Worm (Caenorhabditis elegans) whole organism, midembryonic: ENCODE data around the gene F46F5.16.

Experiments used
- T22C8.4 ChIP-seq: fragments of 200-800 bp; sonication (Bioruptor generic); IDR thresholded peaks from 2 replicates; pipeline ENCODE4 v1.3.6; 2022; ENCODE audit warnings: missing genetic modification characterization, missing compliant biosample characterization
- cog-1 ChIP-seq: sonication (generic microtip); optimal IDR thresholded peaks from 2 replicates; lab custom pipeline; 2016; ENCODE audit warnings: missing genetic modification characterization, missing compliant biosample characterization
- flt-1 ChIP-seq: fragments of 200-800 bp; sonication (Bioruptor generic); IDR thresholded peaks from 2 replicates; pipeline ENCODE4 v1.3.6; 2022; ENCODE audit warnings: missing genetic modification characterization, missing compliant biosample characterization
- klf-2 ChIP-seq: fragments of 200-800 bp; sonication (Bioruptor generic); conservative IDR thresholded peaks from 2 replicates; pipeline ENCODE4 v1.3.6; 2022; ENCODE audit warnings: missing genetic modification reagents, missing genetic modification characterization, missing compliant biosample characterization
- med-1 ChIP-seq: sonication (generic microtip); optimal IDR thresholded peaks from 2 replicates; lab custom pipeline; 2017; ENCODE audit warnings: missing genetic modification characterization, mild to moderate bottlenecking, missing compliant biosample characterization, antibody characterized with exemption, missing genetic modification reagents; ENCODE audit not compliant: insufficient read depth
- ref-1 ChIP-seq: fragments of 200-800 bp; sonication (Bioruptor generic); conservative IDR thresholded peaks from 2 replicates; pipeline ENCODE4 v1.3.6; 2022; ENCODE audit warnings: missing genetic modification reagents, missing genetic modification characterization, missing compliant biosample characterization
- tab-1 ChIP-seq: fragments of 200-800 bp; sonication (Bioruptor generic); IDR thresholded peaks from 2 replicates; pipeline ENCODE4 v1.3.6; 2022; ENCODE audit warnings: missing genetic modification characterization, missing compliant biosample characterization
- ztf-23 ChIP-seq: fragments of 200-800 bp; sonication (Bioruptor generic); IDR thresholded peaks from 2 replicates; pipeline ENCODE4 v1.3.6; 2022; ENCODE audit warnings: missing genetic modification reagents, missing genetic modification characterization, missing compliant biosample characterization
- ztf-29 ChIP-seq: fragments of 200-800 bp; sonication (Bioruptor generic); IDR thresholded peaks from 2 replicates; pipeline ENCODE4 v1.3.6; 2022; ENCODE audit warnings: missing genetic modification reagents, missing genetic modification characterization, missing compliant biosample characterization

The F46F5.16 gene

DNA sequence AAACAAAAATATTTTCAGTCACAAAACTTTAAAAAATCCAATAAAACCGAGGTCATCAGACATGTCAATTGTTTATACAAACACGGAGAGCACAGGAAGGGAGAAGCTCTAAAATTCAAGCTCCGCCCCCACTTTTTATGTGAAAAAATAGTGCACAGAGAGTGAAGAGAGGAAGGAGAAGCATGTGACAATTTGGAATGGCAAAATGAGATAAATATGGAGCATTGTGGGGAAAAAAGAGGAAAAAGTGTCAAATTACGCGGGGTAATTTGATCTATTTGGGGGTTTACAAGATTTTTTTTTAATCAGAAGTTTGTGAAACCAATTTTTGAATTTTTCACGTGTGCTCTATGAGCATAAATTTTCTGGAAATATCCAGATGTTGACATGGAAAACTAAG is 24.1 kb upstream of the F46F5.16 start:
- TF ChIP-seq T22C8.4 (GFP tag; lab: Robert Waterston, UW) (no peak), flt-1 (GFP tag; lab: Robert Waterston, UW) (no peak), klf-2 (no peak), tab-1 (no peak), ztf-23 (GFP tag; lab: Robert Waterston, UW) (no peak), ref-1 (no peak), cog-1 (no peak), med-1 (GFP tag; lab: Kevin White, UChicago) (no peak), ztf-29 (GFP tag; lab: Robert Waterston, UW) (no peak)

DNA sequence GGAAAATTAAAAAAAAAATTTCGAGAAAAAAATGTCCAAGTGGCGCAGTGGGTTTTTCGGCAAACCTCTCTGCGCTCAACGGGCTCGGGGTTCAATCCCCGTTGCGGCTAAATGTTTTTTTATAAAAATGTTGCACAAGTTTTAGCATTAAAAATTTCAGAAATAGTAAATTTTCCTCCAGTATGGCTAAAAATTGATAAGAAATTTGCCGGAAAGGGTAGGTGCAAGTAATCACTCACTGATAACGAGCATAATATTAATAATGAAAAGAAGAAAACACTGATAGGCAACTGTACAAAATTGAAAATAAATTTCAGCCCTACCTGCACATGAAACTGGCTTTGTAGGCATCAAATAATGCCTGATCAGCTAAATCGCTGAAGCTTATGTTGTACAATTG is 22.7 kb upstream of the F46F5.16 start:
- no peak for TF ChIP-seq ztf-29 (GFP tag; lab: Robert Waterston, UW)
- no peak for TF ChIP-seq flt-1 (GFP tag; lab: Robert Waterston, UW)
- no peak for TF ChIP-seq med-1 (GFP tag; lab: Kevin White, UChicago)
- TF ChIP-seq tab-1: no peak
- TF ChIP-seq ztf-23 (GFP tag; lab: Robert Waterston, UW): no peak
- TF ChIP-seq T22C8.4 (GFP tag; lab: Robert Waterston, UW): no peak
- no peak for TF ChIP-seq ref-1
- no peak for TF ChIP-seq klf-2
- no peak for TF ChIP-seq cog-1

DNA sequence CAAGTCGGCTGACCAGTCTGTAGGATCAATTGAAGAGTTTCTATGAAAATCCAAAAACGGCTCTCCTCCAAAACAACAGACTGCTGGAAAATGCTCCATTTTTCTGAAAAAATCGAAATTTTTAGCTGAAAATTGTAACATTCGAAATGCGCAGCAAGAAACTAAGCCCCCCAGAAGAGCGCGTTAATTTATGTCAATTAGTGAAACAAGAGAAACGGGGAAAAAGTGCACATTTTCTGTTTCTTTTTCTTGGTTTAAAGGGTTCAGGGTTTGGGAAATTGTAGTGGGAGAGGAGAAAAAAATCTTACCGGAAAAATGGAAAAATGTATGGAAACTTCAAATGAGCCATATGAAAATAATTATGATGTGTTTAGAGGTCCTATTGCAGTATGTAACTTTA is 21.8 kb upstream of the F46F5.16 start, which contains the start of gene C08G5.7:
TSS of gene C08G5.7 (minus strand) at position 101 of the 400 bp plus-strand sequence.
- TF ChIP-seq ztf-23 (GFP tag; lab: Robert Waterston, UW): no peak
- TF ChIP-seq ref-1: no peak
- TF ChIP-seq tab-1: no peak
- no peak for TF ChIP-seq T22C8.4 (GFP tag; lab: Robert Waterston, UW)
- no peak for TF ChIP-seq cog-1
- no peak for TF ChIP-seq ztf-29 (GFP tag; lab: Robert Waterston, UW)
- TF ChIP-seq med-1 (GFP tag; lab: Kevin White, UChicago): no peak
- TF ChIP-seq klf-2: no peak
- TF ChIP-seq flt-1 (GFP tag; lab: Robert Waterston, UW): no peak

DNA sequence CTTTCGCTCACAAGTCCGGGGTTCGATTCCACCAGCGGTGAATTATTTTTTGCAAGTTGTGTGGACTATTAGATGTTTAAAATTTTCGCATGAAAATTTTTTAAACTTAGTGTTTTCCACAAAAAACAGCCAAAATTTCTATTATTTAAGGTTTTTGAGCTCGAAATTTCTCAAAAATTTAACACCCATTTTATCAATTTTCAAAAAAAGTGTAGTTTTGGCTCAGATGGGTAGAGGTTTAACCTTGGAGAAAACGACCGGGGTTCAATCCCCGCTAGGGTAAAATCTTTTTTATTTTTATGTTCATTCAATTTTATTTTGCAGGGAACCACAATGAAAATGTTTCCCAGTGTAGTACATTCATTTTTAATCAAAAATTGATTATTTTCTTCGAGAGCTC is 17.8 kb upstream of the F46F5.16 start:
- no peak for TF ChIP-seq med-1 (GFP tag; lab: Kevin White, UChicago)
- no peak for TF ChIP-seq T22C8.4 (GFP tag; lab: Robert Waterston, UW)
- no peak for TF ChIP-seq klf-2
- TF ChIP-seq ref-1: no peak
- no peak for TF ChIP-seq tab-1
- no peak for TF ChIP-seq flt-1 (GFP tag; lab: Robert Waterston, UW)
- TF ChIP-seq cog-1: no peak
- no peak for TF ChIP-seq ztf-23 (GFP tag; lab: Robert Waterston, UW)
- TF ChIP-seq ztf-29 (GFP tag; lab: Robert Waterston, UW): no peak

ce11 chrII:770253-770652 is 16.8 kb upstream of the F46F5.16 start, which contains the start of gene C08G5.6:
C08G5.6 (plus strand) TSS chrII:770553.
- no peak for TF ChIP-seq T22C8.4 (GFP tag; lab: Robert Waterston, UW)
- no peak for TF ChIP-seq ref-1
- no peak for TF ChIP-seq cog-1
- no peak for TF ChIP-seq med-1 (GFP tag; lab: Kevin White, UChicago)
- TF ChIP-seq flt-1 (GFP tag; lab: Robert Waterston, UW): no peak
- TF ChIP-seq tab-1: no peak
- no peak for TF ChIP-seq ztf-23 (GFP tag; lab: Robert Waterston, UW)
- TF ChIP-seq klf-2: no peak
- no peak for TF ChIP-seq ztf-29 (GFP tag; lab: Robert Waterston, UW)

- TF ChIP-seq klf-2: no peak
- no peak for TF ChIP-seq flt-1 (GFP tag; lab: Robert Waterston, UW)
- no peak for TF ChIP-seq T22C8.4 (GFP tag; lab: Robert Waterston, UW)
Measured at ce11 chrII:773830-774229, 13.2 kb upstream of the F46F5.16 start.

- TF ChIP-seq tab-1 (no peak), T22C8.4 (GFP tag; lab: Robert Waterston, UW) (no peak), cog-1 (no peak), klf-2 (no peak), ztf-23 (GFP tag; lab: Robert Waterston, UW) (no peak), ztf-29 (GFP tag; lab: Robert Waterston, UW) (no peak), med-1 (GFP tag; lab: Kevin White, UChicago) (no peak), flt-1 (GFP tag; lab: Robert Waterston, UW) (no peak), ref-1 (no peak)
Measured at ce11 chrII:775033-775432, 12.0 kb upstream of the F46F5.16 start, which contains the start of gene Y39F10A.1. Y39F10A.1 (plus strand) TSS chrII:775333.

DNA sequence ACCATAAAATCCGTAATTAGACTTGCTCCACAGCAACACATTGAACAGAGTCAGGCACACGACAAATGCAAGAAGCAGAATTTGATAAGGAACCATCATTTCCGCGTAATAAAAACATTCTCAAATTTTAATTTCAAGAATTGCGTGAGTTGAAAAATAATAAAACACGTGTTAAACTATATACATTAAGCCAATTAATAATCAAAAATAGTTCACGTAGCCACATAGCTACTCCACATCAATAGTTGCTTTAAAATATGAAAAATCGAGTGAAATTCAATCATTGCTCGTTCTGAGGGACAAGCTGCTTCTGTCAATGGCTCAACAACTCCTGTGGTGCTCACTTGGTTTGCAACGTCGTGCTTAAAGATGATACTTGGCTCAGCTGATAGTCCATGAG is 4.1 kb upstream of the F46F5.16 start, which contains the start of gene Y39F10A.3:
TSS of gene Y39F10A.3 (minus strand) at position 101 of the 400 bp plus-strand sequence.
- TF ChIP-seq tab-1 (no peak), ztf-29 (GFP tag; lab: Robert Waterston, UW) (no peak), T22C8.4 (GFP tag; lab: Robert Waterston, UW) (no peak), ref-1 (no peak), klf-2 (no peak), ztf-23 (GFP tag; lab: Robert Waterston, UW) (no peak), med-1 (GFP tag; lab: Kevin White, UChicago) (no peak), flt-1 (GFP tag; lab: Robert Waterston, UW) (no peak), cog-1 (no peak)

ce11 chrII:783532-783931 is 3.5 kb upstream of the F46F5.16 start, which contains the start of gene Y39F10A.6:
Y39F10A.6 (minus strand) TSS chrII:783632.
- TF ChIP-seq klf-2 (no peak), ztf-23 (GFP tag; lab: Robert Waterston, UW) (no peak), ref-1 (no peak), ztf-29 (GFP tag; lab: Robert Waterston, UW) (no peak), cog-1 (no peak), med-1 (GFP tag; lab: Kevin White, UChicago) (no peak), T22C8.4 (GFP tag; lab: Robert Waterston, UW) (no peak), flt-1 (GFP tag; lab: Robert Waterston, UW) (no peak), tab-1 (no peak)

DNA sequence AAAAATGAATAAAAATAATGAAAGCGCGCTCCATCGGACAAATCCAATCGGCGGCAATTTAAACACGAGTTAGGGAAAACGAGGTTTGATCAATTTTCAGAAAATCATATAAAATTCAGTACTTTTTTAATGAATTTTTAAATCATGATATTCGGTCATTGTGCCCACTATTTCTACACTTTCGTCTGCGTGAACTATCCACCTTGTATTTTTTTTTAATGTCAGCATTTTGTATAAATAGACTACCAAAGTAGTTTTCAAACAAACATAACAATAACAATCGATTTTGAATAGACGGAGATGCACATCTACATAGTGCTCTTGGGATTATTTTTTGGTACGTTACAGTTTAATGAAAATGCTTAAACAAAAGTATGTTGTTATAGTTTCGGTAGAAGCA is 1.1 kb downstream of the F46F5.16 start, which contains the start of gene F46F5.15:
TSS of gene F46F5.15 (plus strand) at position 301 of the 400 bp plus-strand sequence.
- TF ChIP-seq klf-2 (no peak), tab-1 (no peak), ref-1 (no peak), ztf-29 (GFP tag; lab: Robert Waterston, UW) (no peak), ztf-23 (GFP tag; lab: Robert Waterston, UW) (no peak), flt-1 (GFP tag; lab: Robert Waterston, UW) (no peak), cog-1 (no peak), T22C8.4 (GFP tag; lab: Robert Waterston, UW) (no peak), med-1 (GFP tag; lab: Kevin White, UChicago) (no peak)
